Fruit fly (Drosophila melanogaster) whole organism, prepupa: ENCODE data around the gene hfp.

ENCODE experiments used
- Blimp-1 ChIP-seq: fragments of 200-800 bp; sonication (Bioruptor generic); optimal IDR thresholded peaks from 3 replicates; lab custom pipeline; 2017; ENCODE audit warnings: missing biosample characterization, missing genetic modification characterization, mild to moderate bottlenecking, moderate library complexity, missing genetic modification reagents
- CG16779 ChIP-seq: fragments of 200-800 bp; sonication (Bioruptor generic); optimal IDR thresholded peaks from 3 replicates; lab custom pipeline; 2017; ENCODE audit warnings: missing biosample characterization, mild to moderate bottlenecking, missing genetic modification characterization
- Lpt ChIP-seq: fragments of 200-800 bp; sonication (Bioruptor generic); optimal IDR thresholded peaks from 3 replicates; lab custom pipeline; 2016; ENCODE audit warnings: missing biosample characterization, missing genetic modification characterization
- OdsH ChIP-seq: fragments of 200-800 bp; sonication (Bioruptor generic); optimal IDR thresholded peaks from 3 replicates; lab custom pipeline; 2016; ENCODE audit warnings: missing biosample characterization, missing genetic modification characterization
- eg ChIP-seq: fragments of 200-800 bp; sonication (Bioruptor generic); IDR thresholded peaks from 3 replicates; pipeline ENCODE4 v1.3.6; 2022; ENCODE audit warnings: missing biosample characterization, missing genetic modification characterization

dm6 chr3L:1475157-1475556 lies 27.2 kb downstream of the hfp start, which contains the start of gene Ptp61F:
- TF ChIP-seq Lpt (GFP tag; lab: Kevin White, UChicago) (no peak), CG16779 (tag; lab: Kevin White, UChicago) (no peak), eg (GFP tag; lab: Robert Waterston, UW) (no peak), Blimp-1 (GFP tag; lab: Kevin White, UChicago) (no peak), OdsH (GFP tag; lab: Kevin White, UChicago) (no peak)
